Worm (Caenorhabditis elegans) whole organism, mixed stage, embryonic: ENCODE measurements around the gene F07G11.3.

Experiments
- mls-2 ChIP-seq: sonication (generic microtip); optimal IDR thresholded peaks from 2 replicates; lab custom pipeline; 2016; ENCODE audit warnings: mild to moderate bottlenecking, missing genetic modification characterization, moderate library complexity, missing compliant biosample characterization
- nhr-12 ChIP-seq: fragments of 150-350 bp; optimal IDR thresholded peaks from 2 replicates; lab custom pipeline; 2014; ENCODE audit warnings: missing biosample characterization, missing genetic modification characterization
- zip-8 ChIP-seq: fragments of 150-350 bp; optimal IDR thresholded peaks from 2 replicates; lab custom pipeline; 2014; ENCODE audit warnings: missing biosample characterization, missing genetic modification characterization

DNA sequence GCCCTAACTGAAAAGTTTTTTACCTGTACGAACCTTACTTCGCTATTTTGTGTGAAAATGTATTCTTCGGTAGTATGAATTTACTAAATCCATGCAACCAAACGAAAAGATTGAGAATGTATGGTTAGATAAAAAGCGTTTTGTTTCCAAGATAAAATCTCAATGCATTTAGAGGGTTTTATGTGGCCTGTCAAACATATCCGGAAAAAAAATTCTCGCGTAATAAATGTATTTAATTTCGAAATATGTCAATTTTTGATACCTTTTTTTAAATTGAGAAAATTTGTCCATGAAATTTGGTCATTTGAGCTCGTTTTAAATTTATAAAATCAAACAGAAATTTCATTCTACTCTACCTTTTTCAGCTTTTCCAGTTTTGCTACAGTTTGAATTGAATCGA lies 3.3 kb upstream of the F07G11.3 start, which contains the start of gene F07G11.4:
- TF ChIP-seq nhr-12 (no peak), mls-2 (tag; lab: Kevin White, UChicago) (no peak), zip-8 (no peak)
